Fruit fly (Drosophila melanogaster): Measurements from ENCODE around the gene CG31106.
A peak's percentile ranks its signal among the peaks of the same experiment; 100 is the strongest.

The CG31106 gene

DNA sequence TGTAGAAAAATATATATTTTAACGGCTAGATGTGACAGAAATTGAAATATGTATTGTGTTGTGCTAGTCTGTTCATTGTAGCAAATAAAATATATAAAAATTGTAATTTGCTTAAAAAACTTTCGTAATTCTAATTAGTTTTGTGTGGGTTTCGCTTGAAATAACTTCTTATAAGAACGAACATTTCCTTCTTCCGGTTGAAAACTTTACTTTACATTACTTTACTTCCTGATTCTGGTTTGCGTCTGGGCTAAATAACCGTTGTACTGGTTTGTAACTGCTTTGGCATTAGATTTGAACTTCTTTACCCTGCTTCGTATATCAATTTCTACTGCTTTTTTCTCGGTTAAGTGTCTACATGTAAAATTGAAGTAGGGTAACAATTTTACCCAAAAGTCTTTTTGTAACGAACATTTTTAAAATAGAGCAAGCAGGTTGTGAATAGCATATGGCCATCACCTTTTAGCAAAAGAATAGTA is 22.3 kb upstream of the CG31106 start, which contains the start of gene lobo (continued):
- TF ChIP-seq CG7556 (GFP tag; optimal IDR thresholded peaks at IDR 0.05) (peak; percentile 32), dysf (GFP tag; IDR thresholded peaks at IDR 0.05) (peak; percentile 37; the same call in 2 of the 3 replicates), luna (GFP tag; optimal IDR thresholded peaks at IDR 0.05) (peak; percentile 27), CG18619 (GFP tag; optimal IDR thresholded peaks at IDR 0.05) (peak; percentile 75), NfI (GFP tag; optimal IDR thresholded peaks at IDR 0.05) (peak; percentile 85), usp (GFP tag; optimal IDR thresholded peaks at IDR 0.05) (no peak), sd (tag; optimal IDR thresholded peaks at IDR 0.05) (no peak), NK7.1 (GFP tag; optimal IDR thresholded peaks at IDR 0.05) (peak; percentile 69), CG7372 (GFP tag; IDR thresholded peaks at IDR 0.05) (peak; percentile 61), CG16813 (GFP tag; IDR thresholded peaks at IDR 0.05; ENCODE audit: partially characterized antibody) (no peak), CG13624 (GFP tag; optimal IDR thresholded peaks at IDR 0.05) (peak; percentile 83), CG4820 (GFP tag; optimal IDR thresholded peaks at IDR 0.05) (no peak), CG43689 (GFP tag; IDR thresholded peaks at IDR 0.05) (no peak), CG3726 (GFP tag; IDR thresholded peaks at IDR 0.05) (no peak), toy (GFP tag; IDR thresholded peaks at IDR 0.05) (no peak), gro (GFP tag; optimal IDR thresholded peaks at IDR 0.05) (peak; percentile 57), CG1233 (GFP tag; optimal IDR thresholded peaks at IDR 0.05) (peak; percentile 68), zen2 (GFP tag; IDR thresholded peaks at IDR 0.05; ENCODE audit: partially characterized antibody) (no peak), nerfin-1 (tag; optimal IDR thresholded peaks at IDR 0.05) (peak; percentile 65), bbx (GFP tag; IDR thresholded peaks at IDR 0.05; ENCODE audit: partially characterized antibody) (0 out of 2 replicates have a peak, but pooled peaks have one; percentile 36), Spps (tag; optimal IDR thresholded peaks at IDR 0.05) (no peak), Mad (GFP tag; optimal IDR thresholded peaks at IDR 0.05) (peak; percentile 36), hbn (GFP tag; IDR thresholded peaks at IDR 0.05; ENCODE audit: partially characterized antibody) (no peak), CG15601 (tag; optimal IDR thresholded peaks at IDR 0.05) (peak; percentile 74), CG10209 (GFP tag; optimal IDR thresholded peaks at IDR 0.05) (peak; percentile 59), shn (GFP tag; optimal IDR thresholded peaks at IDR 0.05) (peak; percentile 58), eyg (GFP tag; optimal IDR thresholded peaks at IDR 0.05) (peak; percentile 71), CG9797 (GFP tag; optimal IDR thresholded peaks at IDR 0.05) (no peak), row (GFP tag; IDR thresholded peaks at IDR 0.05) (peak; percentile 56), wdn (GFP tag; IDR thresholded peaks at IDR 0.05) (peak; percentile 48; the same call in 1 of the 2 replicates), CG7928 (GFP tag; optimal IDR thresholded peaks at IDR 0.05) (peak; percentile 26), CG12071 (GFP tag; optimal IDR thresholded peaks at IDR 0.05) (no peak), CG2116 (GFP tag; optimal IDR thresholded peaks at IDR 0.05) (peak; percentile 64), stc (GFP tag; IDR thresholded peaks at IDR 0.05) (peak; percentile 69), Dek (tag; optimal IDR thresholded peaks at IDR 0.05) (peak; percentile 47), ac (GFP tag; optimal IDR thresholded peaks at IDR 0.05) (no peak), Dip2 (GFP tag; IDR thresholded peaks at IDR 0.05) (no peak), CG17568 (GFP tag; optimal IDR thresholded peaks at IDR 0.05) (no peak), lbe (GFP tag; optimal IDR thresholded peaks at IDR 0.05) (no peak), CG18011 (GFP tag; optimal IDR thresholded peaks at IDR 0.05) (peak; percentile 95), Scr (GFP tag; IDR thresholded peaks at IDR 0.05; ENCODE audit: partially characterized antibody) (no peak), CG16779 (GFP tag; IDR thresholded peaks at IDR 0.05) (no peak), Usf (GFP tag; optimal IDR thresholded peaks at IDR 0.05) (peak; percentile 28), CG4707 (GFP tag; optimal IDR thresholded peaks at IDR 0.05) (peak; percentile 8), ash1 (GFP tag; optimal IDR thresholded peaks at IDR 0.05) (no peak), Rx (GFP tag; IDR thresholded peaks at IDR 0.05) (no peak)

Measured in whole organism, embryonic.